Fruit fly (Drosophila melanogaster) whole organism, embryonic: ENCODE data around the gene Indy.
A peak's percentile ranks its signal among the peaks of the same experiment; 100 is the strongest.

Source experiments
- ATbp ChIP-seq: fragments of 200-800 bp; sonication (Bioruptor generic); optimal IDR thresholded peaks from 2 replicates; lab custom pipeline; 2017; ENCODE audit warnings: missing biosample characterization, mild to moderate bottlenecking, missing genetic modification characterization, missing genetic modification reagents
- CG18764 ChIP-seq: fragments of 200-800 bp; sonication (Bioruptor generic); optimal IDR thresholded peaks from 3 replicates; lab custom pipeline; 2016; ENCODE audit warnings: missing biosample characterization, missing genetic modification characterization
- CG2202 ChIP-seq: fragments of 200-800 bp; sonication (Bioruptor generic); optimal IDR thresholded peaks from 2 replicates; lab custom pipeline; 2018; ENCODE audit warnings: missing biosample characterization, mild to moderate bottlenecking, missing genetic modification characterization
- CG2875 ChIP-seq: fragments of 200-800 bp; sonication (Bioruptor generic); optimal IDR thresholded peaks from 2 replicates; lab custom pipeline; 2017; ENCODE audit warnings: missing biosample characterization, mild to moderate bottlenecking, missing genetic modification characterization, missing genetic modification reagents
- CG6854 ChIP-seq: fragments of 200-800 bp; sonication (Bioruptor generic); optimal IDR thresholded peaks from 3 replicates; lab custom pipeline; 2017; ENCODE audit warnings: missing biosample characterization, mild to moderate bottlenecking, missing genetic modification characterization
- CG7928 ChIP-seq: fragments of 200-800 bp; sonication (Bioruptor generic); optimal IDR thresholded peaks from 2 replicates; lab custom pipeline; 2017; ENCODE audit warnings: missing biosample characterization, mild to moderate bottlenecking, missing genetic modification characterization
- HmgD ChIP-seq: fragments of 200-800 bp; sonication (Bioruptor generic); optimal IDR thresholded peaks from 3 replicates; lab custom pipeline; 2016; ENCODE audit warnings: missing biosample characterization, missing genetic modification characterization
- ap ChIP-seq: fragments of 200-800 bp; sonication (Bioruptor generic); IDR thresholded peaks from 2 replicates; pipeline ENCODE4 v1.3.6; 2022; ENCODE audit warnings: missing biosample characterization, missing genetic modification characterization
- ems ChIP-seq: fragments of 200-800 bp; sonication (Bioruptor generic); optimal IDR thresholded peaks from 3 replicates; lab custom pipeline; 2016; ENCODE audit warnings: missing biosample characterization, missing genetic modification characterization
- insv ChIP-seq, 2 experiments: fragments of 200-800 bp; sonication (Bioruptor generic); optimal IDR thresholded peaks; 3 replicates each; lab custom pipeline; 2016 to 2018; ENCODE audit warnings: missing biosample characterization in 2 of 2, missing genetic modification characterization in 2 of 2
- sens-2 ChIP-seq: fragments of 200-800 bp; sonication (Bioruptor generic); IDR thresholded peaks from 2 replicates; pipeline ENCODE4 v1.3.6; 2022; ENCODE audit warnings: missing biosample characterization, missing genetic modification characterization
- yki ChIP-seq: fragments of >200 bp; optimal IDR thresholded peaks from 3 replicates; lab custom pipeline; 2018

dm6 chr3L:18786427-18787104, 59.5 kb downstream of the Indy start:
- no peak for TF ChIP-seq HmgD (GFP tag; lab: Kevin White, UChicago)
- no peak for TF ChIP-seq sens-2 (GFP tag; lab: Robert Waterston, UW)
- TF ChIP-seq CG2875 (GFP tag; lab: Kevin White, UChicago): peak; percentile 5
- TF ChIP-seq CG6854 (GFP tag; lab: Kevin White, UChicago): peak; percentile 73
- TF ChIP-seq CG18764 (GFP tag; lab: Kevin White, UChicago): no peak
- TF ChIP-seq CG2202: no peak
- no peak for TF ChIP-seq insv (GFP tag; optimal IDR thresholded peaks at IDR 0.05; lab: Kevin White, UChicago)
- peak; percentile 28; the same call in 1 of the 2 replicates for TF ChIP-seq ap (GFP tag; lab: Robert Waterston, UW)
- TF ChIP-seq CG7928 (GFP tag; lab: Kevin White, UChicago): no peak
- no peak for TF ChIP-seq yki (lab: Kevin White, UChicago)
- TF ChIP-seq ems (GFP tag; lab: Kevin White, UChicago): peak; percentile 7
- peak; percentile 13 for TF ChIP-seq ATbp (GFP tag; lab: Kevin White, UChicago)
